Fruit fly (Drosophila melanogaster) whole organism, wandering third instar larva: ENCODE data around the gene DEF8.

Experiments used
- Vsx2 ChIP-seq: fragments of 200-300, 225-300 bp; sonication (Bioruptor generic); optimal IDR thresholded peaks from 2 replicates; lab custom pipeline; 2018; ENCODE audit warnings: missing biosample characterization, missing genetic modification characterization; ENCODE audit not compliant: partially characterized antibody
- br ChIP-seq: fragments of 200-800 bp; sonication (Bioruptor generic); optimal IDR thresholded peaks from 2 replicates; lab custom pipeline; 2016; ENCODE audit warnings: missing biosample characterization, missing genetic modification characterization
- foxo ChIP-seq, 2 experiments: fragments of 200-800 bp; sonication (Bioruptor generic); optimal IDR thresholded peaks; 2 replicates in 1 of 2; 3 replicates in 1 of 2; lab custom pipeline; 2016 to 2017; ENCODE audit warnings: missing biosample characterization in 2 of 2, missing genetic modification characterization in 2 of 2
- fru ChIP-seq: fragments of 200-800 bp; sonication (Bioruptor generic); optimal IDR thresholded peaks from 3 replicates; lab custom pipeline; 2016; ENCODE audit warnings: missing biosample characterization, mild to moderate bottlenecking, missing genetic modification characterization
- h ChIP-seq: fragments of 200-800 bp; sonication (Bioruptor generic); optimal IDR thresholded peaks from 3 replicates; lab custom pipeline; 2016; ENCODE audit warnings: missing biosample characterization, mild to moderate bottlenecking, missing genetic modification characterization
- pan ChIP-seq: fragments of >200 bp; optimal IDR thresholded peaks from 2 replicates; lab custom pipeline; 2017
- psq ChIP-seq: fragments of 200-800 bp; sonication (Bioruptor generic); optimal IDR thresholded peaks from 3 replicates; lab custom pipeline; 2017; ENCODE audit warnings: missing biosample characterization, mild to moderate bottlenecking, missing genetic modification characterization, moderate library complexity

- TF ChIP-seq fru (GFP tag; lab: Kevin White, UChicago) (no peak), h (GFP tag; lab: Kevin White, UChicago) (no peak), psq (GFP tag; lab: Kevin White, UChicago) (no peak), Vsx2 (GFP tag; lab: Kevin White, UChicago) (no peak), pan (lab: Kevin White, UChicago) (no peak), foxo (GFP tag; optimal IDR thresholded peaks at IDR 0.05; lab: Kevin White, UChicago) (no peak), br (GFP tag; lab: Kevin White, UChicago) (no peak)
Observed at dm6 chr3L:12177301-12177700, 45.4 kb downstream of the DEF8 start, which contains the start of gene CAH2.
